Fruit fly (Drosophila melanogaster): ENCODE measurements around the gene Trs33.

The Trs33 gene

DNA sequence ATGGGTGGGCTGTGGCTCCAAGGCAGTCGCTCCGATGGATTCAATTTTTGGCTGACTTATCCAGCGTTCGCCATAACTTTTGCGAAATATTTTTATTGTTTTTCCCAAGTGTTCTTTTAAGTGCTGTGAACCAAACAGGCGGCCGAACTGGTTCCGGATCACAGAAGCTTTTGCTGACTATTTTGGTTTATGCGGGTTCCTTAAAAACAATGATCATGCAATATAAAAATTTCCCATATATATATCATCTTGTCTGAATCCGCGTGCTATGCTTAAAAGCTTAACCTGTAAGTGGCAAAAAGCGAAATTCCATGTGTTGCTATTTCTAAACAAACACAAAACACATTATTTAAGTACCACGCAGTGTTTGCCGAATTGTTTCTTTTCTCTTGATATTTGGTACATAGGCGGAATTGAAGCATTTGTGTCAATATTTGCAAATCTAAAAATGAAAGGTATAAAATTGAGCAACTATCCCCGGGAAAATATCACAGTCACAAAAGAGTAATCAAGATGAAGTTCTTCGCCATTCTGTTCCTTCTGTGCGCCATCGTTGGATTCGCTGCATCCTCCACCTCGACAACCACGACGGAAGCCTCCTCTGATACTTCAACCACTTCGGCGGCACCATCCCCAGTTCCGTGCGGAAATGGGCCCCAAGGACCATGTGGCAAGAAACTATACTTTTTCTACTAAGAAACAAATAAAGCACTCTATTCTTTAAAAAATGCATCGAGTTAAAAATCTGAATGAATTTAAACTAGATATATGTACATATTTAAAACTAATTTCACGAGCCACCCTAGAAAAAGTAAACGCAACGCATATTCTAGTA is 30.7 kb downstream of the Trs33 start, which contains the start of the genes CG6276 and CG44040 (continued):
- TF ChIP-seq hb (GFP tag; IDR thresholded peaks at IDR 0.05; ENCODE audit: partially characterized antibody) (no peak), YL-1 (GFP tag; optimal IDR thresholded peaks at IDR 0.05) (peak; percentile 6), gro (GFP tag; optimal IDR thresholded peaks at IDR 0.05) (peak; percentile 37), dati (GFP tag; IDR thresholded peaks at IDR 0.05) (0 out of 2 replicates have a peak, but pooled peaks have one; percentile 15), lmd (GFP tag; IDR thresholded peaks at IDR 0.05) (peak; percentile 32; the same call in 1 of the 2 replicates), wek (GFP tag; optimal IDR thresholded peaks at IDR 0.05) (no peak), CG4820 (GFP tag; optimal IDR thresholded peaks at IDR 0.05) (peak; percentile 99), CG14441 (GFP tag; IDR thresholded peaks at IDR 0.05) (peak; percentile 59), E2f2 (GFP tag; IDR thresholded peaks at IDR 0.05) (no peak), Gsc (GFP tag; IDR thresholded peaks at IDR 0.05) (no peak), CG17361 (GFP tag; IDR thresholded peaks at IDR 0.05) (peak; percentile 67), trh (GFP tag; optimal IDR thresholded peaks at IDR 0.05) (no peak), CG10979 (tag; optimal IDR thresholded peaks at IDR 0.05) (peak; percentile 23), TFAM (GFP tag; optimal IDR thresholded peaks at IDR 0.05) (no peak), Dref (GFP tag; IDR thresholded peaks at IDR 0.05) (no peak), da (GFP tag; optimal IDR thresholded peaks at IDR 0.05) (no peak), nerfin-1 (tag; optimal IDR thresholded peaks at IDR 0.05) (no peak), CG4424 (GFP tag; optimal IDR thresholded peaks at IDR 0.05) (peak; percentile 40), CG12219 (GFP tag; optimal IDR thresholded peaks at IDR 0.05) (peak; percentile 22), CG7928 (GFP tag; optimal IDR thresholded peaks at IDR 0.05) (no peak), CG5953 (GFP tag; IDR thresholded peaks at IDR 0.05) (no peak), CG15696 (tag; optimal IDR thresholded peaks at IDR 0.05) (peak; percentile 16), CG18476 (GFP tag; optimal IDR thresholded peaks at IDR 0.05) (no peak), CG2678 (tag; optimal IDR thresholded peaks at IDR 0.05) (peak; percentile 65), CG15073 (GFP tag; optimal IDR thresholded peaks at IDR 0.05) (no peak), cato (GFP tag; optimal IDR thresholded peaks at IDR 0.05; ENCODE audit: borderline replicate concordance) (no peak), Hmr (GFP tag; optimal IDR thresholded peaks at IDR 0.05) (peak; percentile 64), nau (GFP tag; optimal IDR thresholded peaks at IDR 0.05) (no peak), Dll (GFP tag; IDR thresholded peaks at IDR 0.05; ENCODE audit: partially characterized antibody) (no peak), Ptx1 (GFP tag; IDR thresholded peaks at IDR 0.05) (peak; percentile 40; the same call in 1 of the 2 replicates), CG12155 (GFP tag; optimal IDR thresholded peaks at IDR 0.05) (peak; percentile 5), Doc3 (GFP tag; IDR thresholded peaks at IDR 0.05; ENCODE audit: partially characterized antibody) (no peak), wor (GFP tag; IDR thresholded peaks at IDR 0.05) (no peak), CG8281 (tag; optimal IDR thresholded peaks at IDR 0.05) (peak; percentile 38), sim (GFP tag; IDR thresholded peaks at IDR 0.05) (no peak), Dek (tag; optimal IDR thresholded peaks at IDR 0.05) (peak; percentile 35), ap (GFP tag; IDR thresholded peaks at IDR 0.05) (no peak), CG7372 (GFP tag; IDR thresholded peaks at IDR 0.05) (no peak), CG9609 (GFP tag; optimal IDR thresholded peaks at IDR 0.05) (peak; percentile 32), Hsf (GFP tag; optimal IDR thresholded peaks at IDR 0.05) (peak; percentile 33), wdn (GFP tag; IDR thresholded peaks at IDR 0.05) (no peak), CG12236 (GFP tag; optimal IDR thresholded peaks at IDR 0.05) (no peak), CG3847 (GFP tag; IDR thresholded peaks at IDR 0.05) (no peak), CG4360 (GFP tag; IDR thresholded peaks at IDR 0.05) (no peak)

All from whole organism, embryonic.